Worm (Caenorhabditis elegans) whole organism, L4 larva: ENCODE results near the gene C35B1.4.

Source experiments
- F10B5.3 ChIP-seq: sonication (generic microtip); optimal IDR thresholded peaks from 2 replicates; lab custom pipeline; 2016; ENCODE audit warnings: mild to moderate bottlenecking, missing genetic modification characterization, missing compliant biosample characterization
- F26F4.8 ChIP-seq: fragments of 200-800 bp; sonication (Bioruptor generic); conservative IDR thresholded peaks from 2 replicates; pipeline ENCODE4 v1.3.6; 2022; ENCODE audit warnings: missing genetic modification characterization, missing compliant biosample characterization
- F37D6.2 ChIP-seq: sonication (generic microtip); optimal IDR thresholded peaks from 2 replicates; lab custom pipeline; 2016; ENCODE audit warnings: mild to moderate bottlenecking, missing genetic modification characterization, missing compliant biosample characterization
- F49E8.2 ChIP-seq: sonication (generic microtip); optimal IDR thresholded peaks from 2 replicates; lab custom pipeline; 2016; ENCODE audit warnings: missing compliant biosample characterization, mild to moderate bottlenecking, missing genetic modification characterization, borderline replicate concordance
- T20F7.1 ChIP-seq: fragments of 200-800 bp; sonication (Bioruptor generic); optimal IDR thresholded peaks from 2 replicates; lab custom pipeline; 2018; ENCODE audit warnings: mild to moderate bottlenecking, missing genetic modification characterization, missing compliant biosample characterization
- T26A8.4 ChIP-seq: fragments of 200-800 bp; sonication (Bioruptor generic); IDR thresholded peaks from 2 replicates; pipeline ENCODE4 v1.3.6; 2022; ENCODE audit warnings: missing genetic modification characterization, missing compliant biosample characterization
- Y105C5A.15 ChIP-seq: fragments of 200-800 bp; sonication (Bioruptor generic); IDR thresholded peaks from 2 replicates; pipeline ENCODE4 v1.3.6; 2022; ENCODE audit warnings: missing genetic modification characterization, missing compliant biosample characterization
- Y48G9A.11 ChIP-seq: fragments of 200-800 bp; sonication (Bioruptor generic); IDR thresholded peaks from 2 replicates; pipeline ENCODE4 v1.3.6; 2022; ENCODE audit warnings: missing genetic modification reagents, missing genetic modification characterization, missing compliant biosample characterization
- Y5F2A.4 ChIP-seq: fragments of 200-800 bp; sonication (Bioruptor generic); optimal IDR thresholded peaks from 2 replicates; lab custom pipeline; 2018; ENCODE audit warnings: mild to moderate bottlenecking, missing genetic modification characterization, missing compliant biosample characterization
- aly-2 ChIP-seq: sonication (generic microtip); optimal IDR thresholded peaks from 2 replicates; lab custom pipeline; 2018; ENCODE audit warnings: missing biosample characterization, missing genetic modification characterization
- ama-1 ChIP-seq: fragments of 150-350 bp; optimal IDR thresholded peaks from 2 replicates; lab custom pipeline; 2014; ENCODE audit warnings: inconsistent platforms, mixed read lengths
- arid-1 ChIP-seq: fragments of 200-800 bp; sonication (Bioruptor generic); conservative IDR thresholded peaks from 2 replicates; pipeline ENCODE4 v1.3.6; 2022; ENCODE audit warnings: missing genetic modification reagents, missing genetic modification characterization, missing compliant biosample characterization
- attf-4 ChIP-seq: sonication (generic microtip); optimal IDR thresholded peaks from 3 replicates; lab custom pipeline; 2017; ENCODE audit warnings: missing biosample characterization, missing genetic modification characterization
- ceh-44 ChIP-seq: fragments of 200-800 bp; sonication (Bioruptor generic); IDR thresholded peaks from 2 replicates; pipeline ENCODE4 v1.3.6; 2022; ENCODE audit warnings: missing genetic modification reagents, missing genetic modification characterization, missing compliant biosample characterization
- ceh-82 ChIP-seq: sonication (generic microtip); optimal IDR thresholded peaks from 2 replicates; lab custom pipeline; 2017; ENCODE audit warnings: missing biosample characterization, missing genetic modification characterization
- ces-1 ChIP-seq: fragments of 150-350 bp; sonication (generic microtip); optimal IDR thresholded peaks from 4 replicates; lab custom pipeline; 2014; ENCODE audit warnings: missing biosample characterization, missing genetic modification reagents, missing genetic modification characterization
- cey-2 ChIP-seq: sonication (generic microtip); optimal IDR thresholded peaks from 3 replicates; lab custom pipeline; 2017; ENCODE audit warnings: missing genetic modification characterization, mild to moderate bottlenecking, missing compliant biosample characterization, antibody characterized with exemption, borderline replicate concordance; ENCODE audit not compliant: insufficient read depth
- ctbp-1 ChIP-seq: fragments of 200-800 bp; sonication (Bioruptor generic); IDR thresholded peaks from 2 replicates; pipeline ENCODE4 v1.3.6; 2022; ENCODE audit warnings: missing genetic modification reagents, missing genetic modification characterization, missing compliant biosample characterization
- daf-12 ChIP-seq: fragments of 150-350 bp; optimal IDR thresholded peaks from 2 replicates; lab custom pipeline; 2014; ENCODE audit warnings: missing biosample characterization, missing genetic modification reagents, missing genetic modification characterization
- daf-19 ChIP-seq: fragments of 200-800 bp; sonication (Bioruptor generic); conservative IDR thresholded peaks from 2 replicates; pipeline ENCODE4 v1.3.6; 2022; ENCODE audit warnings: missing genetic modification characterization, missing compliant biosample characterization
- daf-8 ChIP-seq: fragments of 200-800 bp; sonication (Bioruptor generic); IDR thresholded peaks from 2 replicates; pipeline ENCODE4 v1.3.6; 2022; ENCODE audit warnings: missing genetic modification characterization, missing compliant biosample characterization
- dmd-6 ChIP-seq: fragments of 200-800 bp; sonication (Bioruptor generic); IDR thresholded peaks from 2 replicates; pipeline ENCODE4 v1.3.6; 2022; ENCODE audit warnings: missing genetic modification reagents, missing genetic modification characterization, missing compliant biosample characterization
- dve-1 ChIP-seq: sonication (generic microtip); optimal IDR thresholded peaks from 2 replicates; lab custom pipeline; 2017; ENCODE audit warnings: antibody characterized with exemption, mild to moderate bottlenecking, missing genetic modification characterization, missing compliant biosample characterization; ENCODE audit not compliant: insufficient read depth
- egl-43 ChIP-seq: fragments of 200-800 bp; sonication (Bioruptor generic); IDR thresholded peaks from 2 replicates; pipeline ENCODE4 v1.3.6; 2022; ENCODE audit warnings: missing genetic modification reagents, missing genetic modification characterization, missing compliant biosample characterization
- fkh-10 ChIP-seq: fragments of 150-350 bp; optimal IDR thresholded peaks from 2 replicates; lab custom pipeline; 2014; ENCODE audit warnings: missing biosample characterization, missing genetic modification reagents, missing genetic modification characterization
- fos-1 ChIP-seq: fragments of 150-350 bp; optimal IDR thresholded peaks from 2 replicates; lab custom pipeline; 2014; ENCODE audit warnings: missing biosample characterization, missing genetic modification characterization
- gei-8 ChIP-seq: fragments of 200-800 bp; sonication (Bioruptor generic); optimal IDR thresholded peaks from 2 replicates; lab custom pipeline; 2018; ENCODE audit warnings: mild to moderate bottlenecking, missing genetic modification characterization, missing compliant biosample characterization
- jun-1 ChIP-seq: fragments of 150-350 bp; optimal IDR thresholded peaks from 2 replicates; lab custom pipeline; 2014; ENCODE audit warnings: missing biosample characterization, missing genetic modification reagents, missing genetic modification characterization
- lin-38 ChIP-seq: fragments of 200-800 bp; sonication (Bioruptor generic); IDR thresholded peaks from 2 replicates; pipeline ENCODE4 v1.3.6; 2022; ENCODE audit warnings: missing genetic modification reagents, missing genetic modification characterization, missing compliant biosample characterization
- lin-39 ChIP-seq: fragments of 150-350 bp; optimal IDR thresholded peaks from 2 replicates; lab custom pipeline; 2014; ENCODE audit warnings: missing biosample characterization, missing genetic modification reagents, missing genetic modification characterization
- lsy-2 ChIP-seq, 2 experiments: fragments of 150-350 bp in 1 of 2; sonication (generic microtip) in 1 of 2; optimal IDR thresholded peaks; 2 replicates each; lab custom pipeline; 2014 to 2017; ENCODE audit warnings: missing biosample characterization in 2 of 2, missing genetic modification characterization in 2 of 2
- madf-9 ChIP-seq: fragments of 200-800 bp; sonication (Bioruptor generic); conservative IDR thresholded peaks from 2 replicates; pipeline ENCODE4 v1.3.6; 2022; ENCODE audit warnings: missing genetic modification reagents, missing genetic modification characterization, missing compliant biosample characterization
- mdl-1 ChIP-seq, 2 experiments: fragments of 150-350 bp in 1 of 2; sonication (generic microtip) in 1 of 2; optimal IDR thresholded peaks; 2 replicates each; lab custom pipeline; 2014 to 2017; ENCODE audit warnings: missing biosample characterization in 2 of 2, missing genetic modification characterization in 2 of 2
- mep-1 ChIP-seq: fragments of 150-350 bp; sonication (generic microtip); optimal IDR thresholded peaks from 3 replicates; lab custom pipeline; 2014; ENCODE audit warnings: missing biosample characterization, missing genetic modification characterization
- mes-2 ChIP-seq: sonication (generic microtip); optimal IDR thresholded peaks from 2 replicates; lab custom pipeline; 2016; ENCODE audit warnings: missing genotype, mild to moderate bottlenecking, missing genetic modification characterization, missing compliant biosample characterization; ENCODE audit not compliant: poor library complexity, severe bottlenecking
- mxl-2 ChIP-seq: fragments of 200-800 bp; sonication (Bioruptor generic); conservative IDR thresholded peaks from 2 replicates; pipeline ENCODE4 v1.3.6; 2022; ENCODE audit warnings: missing genetic modification reagents, missing genetic modification characterization, missing compliant biosample characterization
- nhr-237 ChIP-seq: sonication (generic microtip); optimal IDR thresholded peaks from 2 replicates; lab custom pipeline; 2017; ENCODE audit warnings: missing biosample characterization, missing genetic modification characterization
- nhr-28 ChIP-seq: fragments of 150-350 bp; optimal IDR thresholded peaks from 2 replicates; lab custom pipeline; 2014; ENCODE audit warnings: missing biosample characterization, missing genetic modification characterization
- nhr-42 ChIP-seq: fragments of 200-800 bp; sonication (Bioruptor generic); IDR thresholded peaks from 2 replicates; pipeline ENCODE4 v1.3.6; 2022; ENCODE audit warnings: missing genetic modification characterization, missing compliant biosample characterization
- pqm-1 ChIP-seq: sonication (generic microtip); optimal IDR thresholded peaks from 2 replicates; lab custom pipeline; 2017; ENCODE audit warnings: missing biosample characterization, missing genetic modification characterization
- rbr-2 ChIP-seq: sonication (generic microtip); optimal IDR thresholded peaks from 2 replicates; lab custom pipeline; 2016; ENCODE audit warnings: missing genotype, missing genetic modification characterization, missing compliant biosample characterization
- saeg-2 ChIP-seq: fragments of 200-800 bp; sonication (Bioruptor generic); IDR thresholded peaks from 2 replicates; pipeline ENCODE4 v1.3.6; 2022; ENCODE audit warnings: missing genetic modification reagents, missing genetic modification characterization, missing compliant biosample characterization
- sdz-12 ChIP-seq: fragments of 200-800 bp; sonication (Bioruptor generic); optimal IDR thresholded peaks from 2 replicates; lab custom pipeline; 2018; ENCODE audit warnings: mild to moderate bottlenecking, missing genetic modification characterization, missing compliant biosample characterization
- set-16 ChIP-seq: fragments of 200-800 bp; sonication (Bioruptor generic); IDR thresholded peaks from 2 replicates; pipeline ENCODE4 v1.3.6; 2022; ENCODE audit warnings: missing genetic modification reagents, missing genetic modification characterization, missing compliant biosample characterization
- skn-1 ChIP-seq: fragments of 150-350 bp; optimal IDR thresholded peaks from 2 replicates; lab custom pipeline; 2014; ENCODE audit warnings: missing biosample characterization, missing genetic modification characterization
- spr-1 ChIP-seq: sonication (generic microtip); optimal IDR thresholded peaks from 2 replicates; lab custom pipeline; 2016; ENCODE audit warnings: mild to moderate bottlenecking, missing genetic modification characterization, missing compliant biosample characterization
- spr-3 ChIP-seq: fragments of 200-800 bp; sonication (Bioruptor generic); optimal IDR thresholded peaks from 2 replicates; lab custom pipeline; 2018; ENCODE audit warnings: mild to moderate bottlenecking, missing genetic modification characterization, missing compliant biosample characterization
- tag-97 ChIP-seq: fragments of 200-800 bp; sonication (Bioruptor generic); IDR thresholded peaks from 2 replicates; pipeline ENCODE4 v1.3.6; 2022; ENCODE audit warnings: missing genetic modification characterization, missing compliant biosample characterization
- tra-1 ChIP-seq: fragments of 200-800 bp; sonication (Bioruptor generic); IDR thresholded peaks from 2 replicates; pipeline ENCODE4 v1.3.6; 2022; ENCODE audit warnings: missing genetic modification reagents, missing genetic modification characterization, missing compliant biosample characterization
- vab-7 ChIP-seq: fragments of 200-800 bp; sonication (Bioruptor generic); IDR thresholded peaks from 2 replicates; pipeline ENCODE4 v1.3.6; 2022; ENCODE audit warnings: missing genetic modification reagents, missing genetic modification characterization, missing compliant biosample characterization
- zag-1 ChIP-seq: fragments of 150-350 bp; optimal IDR thresholded peaks from 2 replicates; lab custom pipeline; 2014; ENCODE audit warnings: missing biosample characterization, missing genetic modification characterization

Gene C35B1.4

ce11 chrIV:4093087-4093486, 13.5 kb downstream of the C35B1.4 start:
- TF ChIP-seq vab-7 (GFP tag; lab: Robert Waterston, UW) (no peak), daf-12 (tag; lab: Kevin White, UChicago) (no peak), jun-1 (tag; lab: Kevin White, UChicago) (no peak), set-16 (peak; percentile 63; the same call in 1 of the 2 replicates), spr-1 (tag; lab: Kevin White, UChicago) (peak; percentile 5), arid-1 (no peak; the same call in 1 of the 2 replicates), madf-9 (GFP tag; lab: Robert Waterston, UW) (0 out of 2 replicates have a peak, but pooled peaks have one; percentile 14), ceh-44 (GFP tag; lab: Robert Waterston, UW) (no peak), ctbp-1 (GFP tag; lab: Robert Waterston, UW) (peak; percentile 70; the same call in 1 of the 2 replicates), fos-1 (tag; lab: Kevin White, UChicago) (no peak), mdl-1 (tag; optimal IDR thresholded peaks at IDR 0.05; lab: Kevin White, UChicago) (peak in 1 of 2 experiments; percentile 59), ama-1 (lab: Kevin White, UChicago) (peak; percentile 17), aly-2 (tag; lab: Kevin White, UChicago) (no peak), saeg-2 (GFP tag; lab: Robert Waterston, UW) (no peak), fkh-10 (GFP tag; lab: Kevin White, UChicago) (no peak), lin-39 (tag; lab: Kevin White, UChicago) (no peak), lin-38 (GFP tag; lab: Robert Waterston, UW) (peak; percentile 55), lsy-2 (tag; optimal IDR thresholded peaks at IDR 0.05; lab: Kevin White, UChicago) (peak in 1 of 2 experiments; percentile 69), skn-1 (tag; lab: Kevin White, UChicago) (no peak), Y5F2A.4 (GFP tag; lab: Kevin White, UChicago) (no peak), mep-1 (peak; percentile 75), ces-1 (GFP tag; lab: Kevin White, UChicago) (no peak), F49E8.2 (tag; lab: Kevin White, UChicago) (no peak), attf-4 (tag; lab: Kevin White, UChicago) (no peak), F37D6.2 (tag; lab: Kevin White, UChicago) (peak; percentile 53), dmd-6 (GFP tag; lab: Robert Waterston, UW) (peak; percentile 75), egl-43 (GFP tag; lab: Robert Waterston, UW) (peak; percentile 46; the same call in 1 of the 2 replicates), tra-1 (GFP tag; lab: Robert Waterston, UW) (peak; percentile 62; the same call in 1 of the 2 replicates), sdz-12 (GFP tag; lab: Kevin White, UChicago) (no peak), gei-8 (GFP tag; lab: Kevin White, UChicago) (no peak), T26A8.4 (GFP tag; lab: Robert Waterston, UW) (peak; percentile 53; the same call in 1 of the 2 replicates), T20F7.1 (GFP tag; lab: Kevin White, UChicago) (no peak), tag-97 (no peak), rbr-2 (tag; lab: Kevin White, UChicago) (peak; percentile 79), pqm-1 (tag; lab: Kevin White, UChicago) (no peak), mxl-2 (GFP tag; lab: Robert Waterston, UW) (no peak), cey-2 (tag; lab: Kevin White, UChicago) (no peak), nhr-42 (no peak), dve-1 (tag; lab: Kevin White, UChicago) (peak; percentile 89), nhr-237 (tag; lab: Kevin White, UChicago) (no peak), Y105C5A.15 (GFP tag; lab: Robert Waterston, UW) (no peak), spr-3 (GFP tag; lab: Kevin White, UChicago) (no peak), zag-1 (no peak), F10B5.3 (tag; lab: Kevin White, UChicago) (no peak), nhr-28 (tag; lab: Kevin White, UChicago) (peak; percentile 56), daf-8 (GFP tag; lab: Robert Waterston, UW) (no peak), F26F4.8 (GFP tag; lab: Robert Waterston, UW) (no peak), Y48G9A.11 (no peak), ceh-82 (tag; lab: Kevin White, UChicago) (no peak), mes-2 (peak; percentile 72), daf-19 (no peak)
